Worm (Caenorhabditis elegans) whole organism, early embryonic: ENCODE results near the gene C10A4.4.

Experiments
- B0310.2 ChIP-seq: sonication (generic microtip); optimal IDR thresholded peaks from 2 replicates; lab custom pipeline; 2016; ENCODE audit warnings: mild to moderate bottlenecking, missing genetic modification characterization, missing compliant biosample characterization
- F13C5.2 ChIP-seq: sonication (generic microtip); optimal IDR thresholded peaks from 2 replicates; lab custom pipeline; 2017; ENCODE audit warnings: mild to moderate bottlenecking, missing genetic modification characterization, inconsistent platforms, missing compliant biosample characterization
- aly-1 ChIP-seq: sonication (generic microtip); optimal IDR thresholded peaks from 2 replicates; lab custom pipeline; 2016; ENCODE audit warnings: missing genetic modification characterization, missing compliant biosample characterization
- ama-1 ChIP-seq: fragments of 150-350 bp; optimal IDR thresholded peaks from 2 replicates; lab custom pipeline; 2014
- ceh-13 ChIP-seq: fragments of 200-800 bp; sonication (Bioruptor generic); optimal IDR thresholded peaks from 2 replicates; lab custom pipeline; 2018; ENCODE audit warnings: mild to moderate bottlenecking, missing genetic modification characterization, missing compliant biosample characterization
- ceh-36 ChIP-seq: sonication (generic microtip); optimal IDR thresholded peaks from 2 replicates; lab custom pipeline; 2016; ENCODE audit warnings: missing genetic modification characterization, inconsistent platforms, missing compliant biosample characterization
- ets-7 ChIP-seq: sonication (generic microtip); optimal IDR thresholded peaks from 2 replicates; lab custom pipeline; 2016; ENCODE audit warnings: missing genotype, missing genetic modification characterization, missing compliant biosample characterization
- flt-1 ChIP-seq: fragments of 200-800 bp; sonication (Bioruptor generic); IDR thresholded peaks from 2 replicates; pipeline ENCODE4 v1.3.6; 2022; ENCODE audit warnings: missing genetic modification characterization, missing compliant biosample characterization
- hmbx-1 ChIP-seq: sonication (generic microtip); optimal IDR thresholded peaks from 2 replicates; lab custom pipeline; 2016; ENCODE audit warnings: mild to moderate bottlenecking, missing genetic modification characterization, missing compliant biosample characterization
- hmg-4 ChIP-seq: fragments of 200-800 bp; sonication (Bioruptor generic); optimal IDR thresholded peaks from 2 replicates; lab custom pipeline; 2018; ENCODE audit warnings: mild to moderate bottlenecking, missing genetic modification characterization, missing compliant biosample characterization
- hnd-1 ChIP-seq: sonication (generic microtip); optimal IDR thresholded peaks from 2 replicates; lab custom pipeline; 2016; ENCODE audit warnings: missing genetic modification characterization, missing compliant biosample characterization
- pes-1 ChIP-seq: fragments of 200-800 bp; sonication (Bioruptor generic); IDR thresholded peaks from 2 replicates; pipeline ENCODE4 v1.3.6; 2022; ENCODE audit warnings: missing genetic modification reagents, missing genetic modification characterization, missing compliant biosample characterization
- scrt-1 ChIP-seq: fragments of 200-800 bp; sonication (Bioruptor generic); IDR thresholded peaks from 2 replicates; pipeline ENCODE4 v1.3.6; 2022; ENCODE audit warnings: missing genetic modification characterization, missing compliant biosample characterization
- sea-1 ChIP-seq: fragments of 200-800 bp; sonication (Bioruptor generic); conservative IDR thresholded peaks from 2 replicates; pipeline ENCODE4 v1.3.6; 2022; ENCODE audit warnings: missing genetic modification characterization, missing compliant biosample characterization
- tbx-11 ChIP-seq: fragments of 200-800 bp; sonication (Bioruptor generic); IDR thresholded peaks from 2 replicates; pipeline ENCODE4 v1.3.6; 2022; ENCODE audit warnings: missing genetic modification characterization, missing compliant biosample characterization
- tbx-37 ChIP-seq: fragments of 200-800 bp; sonication (Bioruptor generic); conservative IDR thresholded peaks from 2 replicates; pipeline ENCODE4 v1.3.6; 2022; ENCODE audit warnings: missing genetic modification reagents, missing genetic modification characterization, missing compliant biosample characterization
- tra-4 ChIP-seq: sonication (generic microtip); optimal IDR thresholded peaks from 2 replicates; lab custom pipeline; 2017; ENCODE audit warnings: missing genetic modification characterization, missing compliant biosample characterization

Gene C10A4.4

DNA sequence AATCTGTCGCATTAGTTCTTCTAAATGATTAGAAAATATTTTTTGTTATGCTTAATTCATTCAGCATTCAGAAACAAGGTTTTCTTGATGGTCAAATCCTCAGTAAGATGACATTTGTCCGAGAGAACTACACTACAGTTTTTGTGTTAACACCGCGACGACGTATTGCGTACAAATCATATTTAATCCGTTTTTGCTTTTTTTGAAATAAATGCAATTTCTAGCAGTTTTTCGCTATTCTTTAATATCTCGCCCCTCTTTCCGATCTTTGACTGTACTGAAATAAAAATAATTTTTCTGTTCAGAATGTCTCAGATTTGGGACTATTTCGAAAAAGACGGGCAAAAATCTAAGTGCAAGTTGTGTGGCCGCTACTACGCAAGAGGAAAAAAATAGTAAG lies 15.2 kb downstream of the C10A4.4 start, which contains the start of gene C10A4.1:
Gene C10A4.1, plus strand, starts transcription at position 301 of the 400 bp plus-strand sequence.
- TF ChIP-seq ceh-36 (tag; lab: Kevin White, UChicago) = no peak
- TF ChIP-seq tbx-11 (GFP tag; lab: Robert Waterston, UW) = no peak
- TF ChIP-seq tra-4 (tag; lab: Kevin White, UChicago) = no peak
- no peak for TF ChIP-seq scrt-1 (GFP tag; lab: Robert Waterston, UW)
- no peak for TF ChIP-seq F13C5.2
- TF ChIP-seq hmbx-1 (tag; lab: Kevin White, UChicago) = no peak
- no peak for TF ChIP-seq ets-7 (tag; lab: Kevin White, UChicago)
- no peak for TF ChIP-seq ama-1 (lab: Kevin White, UChicago)
- TF ChIP-seq aly-1 = no peak

- TF ChIP-seq F13C5.2 = no peak
- no peak for TF ChIP-seq aly-1
- no peak for TF ChIP-seq scrt-1 (GFP tag; lab: Robert Waterston, UW)
- TF ChIP-seq B0310.2 (tag; lab: Kevin White, UChicago) = no peak
- TF ChIP-seq ceh-36 (tag; lab: Kevin White, UChicago) = no peak
- TF ChIP-seq sea-1 = no peak
- TF ChIP-seq ets-7 (tag; lab: Kevin White, UChicago) = no peak
- TF ChIP-seq ama-1 (lab: Kevin White, UChicago) = no peak
- no peak for TF ChIP-seq tbx-37
- TF ChIP-seq ceh-13 (GFP tag; lab: Kevin White, UChicago) = no peak
- no peak for TF ChIP-seq tra-4 (tag; lab: Kevin White, UChicago)
- TF ChIP-seq hnd-1 (tag; lab: Kevin White, UChicago) = no peak
- TF ChIP-seq hmg-4 = no peak
- no peak for TF ChIP-seq hmbx-1 (tag; lab: Kevin White, UChicago)
- TF ChIP-seq pes-1 (GFP tag; lab: Robert Waterston, UW) = no peak
- TF ChIP-seq flt-1 (GFP tag; lab: Robert Waterston, UW) = no peak
- TF ChIP-seq tbx-11 (GFP tag; lab: Robert Waterston, UW) = no peak
These were observed 19.7 kb downstream of the C10A4.4 start, which contains the start of gene C10A4.9 for ce11 chrX:7420571-7420970. Gene C10A4.9, plus strand, starts transcription at chrX:7420871.

DNA sequence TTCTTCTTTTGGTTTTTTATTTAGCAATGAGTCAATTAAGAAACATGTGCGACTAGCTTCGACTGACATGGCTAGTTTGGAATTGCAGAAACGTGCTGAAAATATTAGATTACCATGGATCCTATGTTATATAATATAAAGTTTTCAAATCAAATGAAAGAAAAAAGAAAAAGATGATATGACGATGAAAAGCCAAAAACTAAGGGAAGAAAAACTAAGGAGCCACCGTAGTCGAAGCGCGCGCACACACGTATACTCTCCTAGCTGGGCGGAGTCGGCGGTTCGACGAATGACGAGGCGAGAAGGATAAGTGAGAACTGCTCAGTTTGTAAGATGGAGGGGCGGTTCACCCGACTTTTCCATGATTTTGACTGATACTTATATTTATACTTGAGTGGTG lies 23.9 kb downstream of the C10A4.4 start, which contains the start of gene mnm-2:
Gene mnm-2, minus strand, starts transcription at position 101 of the 400 bp plus-strand sequence.
- TF ChIP-seq sea-1 = no peak
- no peak for TF ChIP-seq aly-1
- no peak for TF ChIP-seq F13C5.2
- no peak for TF ChIP-seq pes-1 (GFP tag; lab: Robert Waterston, UW)
- no peak for TF ChIP-seq ama-1 (lab: Kevin White, UChicago)
- no peak for TF ChIP-seq ets-7 (tag; lab: Kevin White, UChicago)

- no peak for TF ChIP-seq ceh-36 (tag; lab: Kevin White, UChicago)
- TF ChIP-seq hmg-4 = no peak
- TF ChIP-seq sea-1 = no peak
- TF ChIP-seq ets-7 (tag; lab: Kevin White, UChicago) = no peak
- TF ChIP-seq aly-1 = no peak
- TF ChIP-seq B0310.2 (tag; lab: Kevin White, UChicago) = no peak
- no peak for TF ChIP-seq pes-1 (GFP tag; lab: Robert Waterston, UW)
- no peak for TF ChIP-seq tra-4 (tag; lab: Kevin White, UChicago)
- no peak for TF ChIP-seq hnd-1 (tag; lab: Kevin White, UChicago)
- no peak for TF ChIP-seq F13C5.2
- TF ChIP-seq flt-1 (GFP tag; lab: Robert Waterston, UW) = no peak
- no peak for TF ChIP-seq ama-1 (lab: Kevin White, UChicago)
- TF ChIP-seq hmbx-1 (tag; lab: Kevin White, UChicago) = no peak
- TF ChIP-seq scrt-1 (GFP tag; lab: Robert Waterston, UW) = no peak
- TF ChIP-seq ceh-13 (GFP tag; lab: Kevin White, UChicago) = no peak
- no peak for TF ChIP-seq tbx-11 (GFP tag; lab: Robert Waterston, UW)
These were observed 29.6 kb downstream of the C10A4.4 start for ce11 chrX:7430483-7430882.

ce11 chrX:7431165-7431564 lies 30.3 kb downstream of the C10A4.4 start, which contains the start of gene clc-2:
Gene clc-2, plus strand, starts transcription at chrX:7431465.
- TF ChIP-seq hmg-4 (no peak), ama-1 (lab: Kevin White, UChicago) (no peak)

DNA sequence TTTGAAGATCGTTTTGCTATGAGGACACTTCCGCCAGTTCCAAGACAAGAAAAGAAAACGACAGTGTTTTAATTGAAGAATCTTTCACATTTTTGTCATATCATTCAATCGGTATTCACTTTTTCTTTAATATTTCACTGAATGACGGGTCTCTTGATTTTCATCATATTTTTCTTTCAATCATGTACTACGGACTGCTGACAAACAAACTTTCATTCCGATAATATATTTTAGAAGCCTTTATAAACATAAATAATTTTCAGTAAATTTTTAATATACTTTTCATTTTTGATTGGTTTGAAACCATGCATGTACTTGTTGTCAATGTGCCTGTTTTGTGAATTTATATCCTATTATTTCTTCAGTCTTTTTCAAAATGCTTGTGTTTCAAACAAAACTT lies 32.4 kb downstream of the C10A4.4 start, which contains the start of gene clc-5:
Gene clc-5, plus strand, starts transcription at position 301 of the 400 bp plus-strand sequence.
- no peak for TF ChIP-seq tra-4 (tag; lab: Kevin White, UChicago)
- no peak for TF ChIP-seq pes-1 (GFP tag; lab: Robert Waterston, UW)

- TF ChIP-seq B0310.2 (tag; lab: Kevin White, UChicago) (no peak), ceh-13 (GFP tag; lab: Kevin White, UChicago) (no peak), aly-1 (no peak), flt-1 (GFP tag; lab: Robert Waterston, UW) (no peak), hmg-4 (no peak), sea-1 (no peak), ets-7 (tag; lab: Kevin White, UChicago) (no peak), ceh-36 (tag; lab: Kevin White, UChicago) (no peak), tbx-37 (no peak), tbx-11 (GFP tag; lab: Robert Waterston, UW) (no peak), pes-1 (GFP tag; lab: Robert Waterston, UW) (no peak), ama-1 (lab: Kevin White, UChicago) (no peak), F13C5.2 (no peak), tra-4 (tag; lab: Kevin White, UChicago) (no peak), hmbx-1 (tag; lab: Kevin White, UChicago) (no peak), scrt-1 (GFP tag; lab: Robert Waterston, UW) (no peak), hnd-1 (tag; lab: Kevin White, UChicago) (no peak)
These were observed 36.0 kb downstream of the C10A4.4 start for ce11 chrX:7436912-7437311.

DNA sequence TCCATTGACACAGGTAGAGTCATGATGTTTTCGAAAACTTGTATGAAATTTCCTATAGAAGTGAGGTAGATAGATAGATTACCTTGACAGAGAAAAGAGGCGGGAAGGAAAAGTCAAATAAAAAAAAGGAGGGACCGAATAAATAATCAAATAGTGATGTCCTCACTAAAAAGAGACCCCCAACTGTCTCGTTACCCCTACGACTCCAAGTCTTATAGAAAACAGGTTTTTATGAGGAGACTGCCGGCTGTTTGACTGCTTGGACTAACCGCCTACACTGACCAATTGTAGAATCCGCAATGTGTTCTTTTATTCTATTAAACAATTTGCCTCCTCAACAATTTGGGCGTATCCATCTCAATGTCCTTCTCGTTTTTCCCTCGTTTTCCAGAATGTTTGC lies 37.1 kb downstream of the C10A4.4 start, which contains the start of gene C01C10.2:
Gene C01C10.2, minus strand, starts transcription at position 170 of the 400 bp plus-strand sequence.
- no peak for TF ChIP-seq ceh-13 (GFP tag; lab: Kevin White, UChicago)
- TF ChIP-seq hmbx-1 (tag; lab: Kevin White, UChicago) = no peak
- TF ChIP-seq ama-1 (lab: Kevin White, UChicago) = no peak
- TF ChIP-seq pes-1 (GFP tag; lab: Robert Waterston, UW) = no peak
- TF ChIP-seq ceh-36 (tag; lab: Kevin White, UChicago) = no peak
- TF ChIP-seq flt-1 (GFP tag; lab: Robert Waterston, UW) = no peak
- TF ChIP-seq aly-1 = no peak
- no peak for TF ChIP-seq sea-1
- TF ChIP-seq tra-4 (tag; lab: Kevin White, UChicago) = no peak
- TF ChIP-seq B0310.2 (tag; lab: Kevin White, UChicago) = no peak
